Worm (Caenorhabditis elegans): ENCODE data around the gene msp-76.

Gene msp-76

ce11 chrIV:9712782-9713181, 24.0 kb downstream of the msp-76 start, which contains the start of gene K01H12.4:
Gene K01H12.4, plus strand, starts transcription at chrIV:9713082.
- no peak for TF ChIP-seq pes-1 (GFP tag; IDR thresholded peaks at IDR 0.05)
- no peak for TF ChIP-seq hmg-4 (GFP tag; optimal IDR thresholded peaks at IDR 0.05)
- TF ChIP-seq tra-4 (tag; optimal IDR thresholded peaks at IDR 0.05) = no peak
- no peak for TF ChIP-seq ceh-13 (GFP tag; optimal IDR thresholded peaks at IDR 0.05)
- no peak for TF ChIP-seq tbx-11 (GFP tag; IDR thresholded peaks at IDR 0.05)
- no peak for TF ChIP-seq flt-1 (GFP tag; IDR thresholded peaks at IDR 0.05)
- no peak for TF ChIP-seq hnd-1 (tag; optimal IDR thresholded peaks at IDR 0.05)

ce11 chrIV:9714264-9714663, 25.4 kb downstream of the msp-76 start:
- TF ChIP-seq tbx-37 (GFP tag; conservative IDR thresholded peaks at IDR 0.05) (no peak), tbx-11 (GFP tag; IDR thresholded peaks at IDR 0.05) (no peak), ceh-13 (GFP tag; optimal IDR thresholded peaks at IDR 0.05) (no peak), hmg-4 (GFP tag; optimal IDR thresholded peaks at IDR 0.05) (no peak), aly-1 (tag; optimal IDR thresholded peaks at IDR 0.05) (no peak), flt-1 (GFP tag; IDR thresholded peaks at IDR 0.05) (no peak), ama-1 (optimal IDR thresholded peaks at IDR 0.05) (no peak), hmbx-1 (tag; optimal IDR thresholded peaks at IDR 0.05) (no peak), sea-1 (GFP tag; conservative IDR thresholded peaks at IDR 0.05) (no peak), hnd-1 (tag; optimal IDR thresholded peaks at IDR 0.05) (no peak), ets-7 (tag; optimal IDR thresholded peaks at IDR 0.05) (no peak), B0310.2 (tag; optimal IDR thresholded peaks at IDR 0.05) (no peak), scrt-1 (GFP tag; IDR thresholded peaks at IDR 0.05) (no peak), ceh-36 (tag; optimal IDR thresholded peaks at IDR 0.05) (no peak), pes-1 (GFP tag; IDR thresholded peaks at IDR 0.05) (no peak)

ce11 chrIV:9716490-9716889, 27.7 kb downstream of the msp-76 start:
- no peak for TF ChIP-seq sea-1 (GFP tag; conservative IDR thresholded peaks at IDR 0.05)
- no peak for TF ChIP-seq ama-1 (optimal IDR thresholded peaks at IDR 0.05)
- no peak for TF ChIP-seq ceh-36 (tag; optimal IDR thresholded peaks at IDR 0.05)
- no peak for TF ChIP-seq pes-1 (GFP tag; IDR thresholded peaks at IDR 0.05)
- no peak for TF ChIP-seq hnd-1 (tag; optimal IDR thresholded peaks at IDR 0.05)
- TF ChIP-seq hmbx-1 (tag; optimal IDR thresholded peaks at IDR 0.05) = no peak
- TF ChIP-seq hmg-4 (GFP tag; optimal IDR thresholded peaks at IDR 0.05) = no peak
- TF ChIP-seq F13C5.2 (tag; optimal IDR thresholded peaks at IDR 0.05) = no peak
- TF ChIP-seq tbx-37 (GFP tag; conservative IDR thresholded peaks at IDR 0.05) = no peak
- no peak for TF ChIP-seq tra-4 (tag; optimal IDR thresholded peaks at IDR 0.05)
- no peak for TF ChIP-seq aly-1 (tag; optimal IDR thresholded peaks at IDR 0.05)
- TF ChIP-seq ets-7 (tag; optimal IDR thresholded peaks at IDR 0.05) = no peak
- TF ChIP-seq ceh-13 (GFP tag; optimal IDR thresholded peaks at IDR 0.05) = no peak
- no peak for TF ChIP-seq tbx-11 (GFP tag; IDR thresholded peaks at IDR 0.05)
- TF ChIP-seq scrt-1 (GFP tag; IDR thresholded peaks at IDR 0.05) = no peak

- TF ChIP-seq aly-1 (tag; optimal IDR thresholded peaks at IDR 0.05) = no peak
- no peak for TF ChIP-seq tra-4 (tag; optimal IDR thresholded peaks at IDR 0.05)
- no peak for TF ChIP-seq ceh-13 (GFP tag; optimal IDR thresholded peaks at IDR 0.05)
- no peak for TF ChIP-seq F13C5.2 (tag; optimal IDR thresholded peaks at IDR 0.05)
- TF ChIP-seq tbx-37 (GFP tag; conservative IDR thresholded peaks at IDR 0.05) = no peak
- no peak for TF ChIP-seq pes-1 (GFP tag; IDR thresholded peaks at IDR 0.05)
- TF ChIP-seq B0310.2 (tag; optimal IDR thresholded peaks at IDR 0.05) = no peak
- no peak for TF ChIP-seq ets-7 (tag; optimal IDR thresholded peaks at IDR 0.05)
- TF ChIP-seq hmg-4 (GFP tag; optimal IDR thresholded peaks at IDR 0.05) = no peak
- no peak for TF ChIP-seq ama-1 (optimal IDR thresholded peaks at IDR 0.05)
- no peak for TF ChIP-seq hmbx-1 (tag; optimal IDR thresholded peaks at IDR 0.05)
- TF ChIP-seq flt-1 (GFP tag; IDR thresholded peaks at IDR 0.05) = no peak
- no peak for TF ChIP-seq sea-1 (GFP tag; conservative IDR thresholded peaks at IDR 0.05)
- no peak for TF ChIP-seq hnd-1 (tag; optimal IDR thresholded peaks at IDR 0.05)
- TF ChIP-seq tbx-11 (GFP tag; IDR thresholded peaks at IDR 0.05) = no peak
- no peak for TF ChIP-seq ceh-36 (tag; optimal IDR thresholded peaks at IDR 0.05)
- no peak for TF ChIP-seq scrt-1 (GFP tag; IDR thresholded peaks at IDR 0.05)
Measured at ce11 chrIV:9717844-9718243, 29.0 kb downstream of the msp-76 start.

- no peak for TF ChIP-seq tra-4 (tag; optimal IDR thresholded peaks at IDR 0.05)
Measured at ce11 chrIV:9718396-9718795, 29.6 kb downstream of the msp-76 start.

- TF ChIP-seq tbx-37 (GFP tag; conservative IDR thresholded peaks at IDR 0.05) = no peak
- TF ChIP-seq B0310.2 (tag; optimal IDR thresholded peaks at IDR 0.05) = no peak
- TF ChIP-seq flt-1 (GFP tag; IDR thresholded peaks at IDR 0.05) = no peak
- TF ChIP-seq aly-1 (tag; optimal IDR thresholded peaks at IDR 0.05) = no peak
- TF ChIP-seq ceh-13 (GFP tag; optimal IDR thresholded peaks at IDR 0.05) = no peak
- TF ChIP-seq hnd-1 (tag; optimal IDR thresholded peaks at IDR 0.05) = no peak
- no peak for TF ChIP-seq F13C5.2 (tag; optimal IDR thresholded peaks at IDR 0.05)
- TF ChIP-seq hmg-4 (GFP tag; optimal IDR thresholded peaks at IDR 0.05) = no peak
- TF ChIP-seq ama-1 (optimal IDR thresholded peaks at IDR 0.05) = no peak
- TF ChIP-seq scrt-1 (GFP tag; IDR thresholded peaks at IDR 0.05) = no peak
- TF ChIP-seq hmbx-1 (tag; optimal IDR thresholded peaks at IDR 0.05) = no peak
- TF ChIP-seq pes-1 (GFP tag; IDR thresholded peaks at IDR 0.05) = no peak
- TF ChIP-seq tbx-11 (GFP tag; IDR thresholded peaks at IDR 0.05) = no peak
- no peak for TF ChIP-seq ceh-36 (tag; optimal IDR thresholded peaks at IDR 0.05)
- TF ChIP-seq ets-7 (tag; optimal IDR thresholded peaks at IDR 0.05) = no peak
- no peak for TF ChIP-seq tra-4 (tag; optimal IDR thresholded peaks at IDR 0.05)
- no peak for TF ChIP-seq sea-1 (GFP tag; conservative IDR thresholded peaks at IDR 0.05)
Measured at ce11 chrIV:9723185-9723584, 34.4 kb downstream of the msp-76 start.

- TF ChIP-seq hmg-4 (GFP tag; optimal IDR thresholded peaks at IDR 0.05) = no peak
- no peak for TF ChIP-seq tra-4 (tag; optimal IDR thresholded peaks at IDR 0.05)
- TF ChIP-seq hmbx-1 (tag; optimal IDR thresholded peaks at IDR 0.05) = no peak
- TF ChIP-seq sea-1 (GFP tag; conservative IDR thresholded peaks at IDR 0.05) = no peak
- TF ChIP-seq pes-1 (GFP tag; IDR thresholded peaks at IDR 0.05) = no peak
- no peak for TF ChIP-seq B0310.2 (tag; optimal IDR thresholded peaks at IDR 0.05)
- TF ChIP-seq ets-7 (tag; optimal IDR thresholded peaks at IDR 0.05) = no peak
- no peak for TF ChIP-seq tbx-11 (GFP tag; IDR thresholded peaks at IDR 0.05)
- TF ChIP-seq F13C5.2 (tag; optimal IDR thresholded peaks at IDR 0.05) = no peak
- TF ChIP-seq hnd-1 (tag; optimal IDR thresholded peaks at IDR 0.05) = no peak
- no peak for TF ChIP-seq ceh-13 (GFP tag; optimal IDR thresholded peaks at IDR 0.05)
- TF ChIP-seq ceh-36 (tag; optimal IDR thresholded peaks at IDR 0.05) = no peak
- no peak for TF ChIP-seq tbx-37 (GFP tag; conservative IDR thresholded peaks at IDR 0.05)
- no peak for TF ChIP-seq scrt-1 (GFP tag; IDR thresholded peaks at IDR 0.05)
- no peak for TF ChIP-seq aly-1 (tag; optimal IDR thresholded peaks at IDR 0.05)
- no peak for TF ChIP-seq ama-1 (optimal IDR thresholded peaks at IDR 0.05)
- TF ChIP-seq flt-1 (GFP tag; IDR thresholded peaks at IDR 0.05) = no peak
Measured at ce11 chrIV:9724948-9725347, 36.1 kb downstream of the msp-76 start, which contains the start of the genes nhr-138 and C28D4.18. Gene nhr-138, plus strand, starts transcription at chrIV:9725251. Gene C28D4.18, plus strand, starts transcription at chrIV:9725280.

Data from whole organism, early embryonic.